Worm (Caenorhabditis elegans) whole organism, L3 larva: ENCODE measurements around the gene dct-15.

Experiments used
- R02D3.7 ChIP-seq: fragments of 150-350 bp; optimal IDR thresholded peaks from 2 replicates; lab custom pipeline; 2014; ENCODE audit warnings: missing biosample characterization, missing genetic modification characterization
- ZK546.5 ChIP-seq: sonication (generic microtip); optimal IDR thresholded peaks from 2 replicates; lab custom pipeline; 2017; ENCODE audit warnings: missing biosample characterization, missing genetic modification characterization
- aly-2 ChIP-seq: fragments of 150-350 bp; optimal IDR thresholded peaks from 2 replicates; lab custom pipeline; 2014; ENCODE audit warnings: missing biosample characterization, missing genetic modification characterization
- ama-1 ChIP-seq: fragments of 150-350 bp; optimal IDR thresholded peaks from 2 replicates; lab custom pipeline; 2018
- ceh-16 ChIP-seq: sonication (generic microtip); optimal IDR thresholded peaks from 2 replicates; lab custom pipeline; 2017; ENCODE audit warnings: missing biosample characterization, missing genetic modification characterization
- ceh-82 ChIP-seq: fragments of 150-350 bp; optimal IDR thresholded peaks from 2 replicates; lab custom pipeline; 2014; ENCODE audit warnings: missing biosample characterization, missing genetic modification characterization
- ceh-9 ChIP-seq: sonication (generic microtip); optimal IDR thresholded peaks from 2 replicates; lab custom pipeline; 2018; ENCODE audit warnings: missing biosample characterization, missing genetic modification characterization
- daf-12 ChIP-seq: fragments of 150-350 bp; optimal IDR thresholded peaks from 2 replicates; lab custom pipeline; 2014; ENCODE audit warnings: missing biosample characterization, missing genetic modification reagents, missing genetic modification characterization
- egl-27 ChIP-seq: sonication (generic microtip); optimal IDR thresholded peaks from 4 replicates; lab custom pipeline; 2017; ENCODE audit warnings: missing biosample characterization, missing genetic modification reagents, missing genetic modification characterization
- egl-5 ChIP-seq: fragments of 150-350 bp; optimal IDR thresholded peaks from 2 replicates; lab custom pipeline; 2017; ENCODE audit warnings: missing biosample characterization, missing genetic modification reagents, missing genetic modification characterization, inconsistent platforms
- elt-1 ChIP-seq: fragments of 150-350 bp; optimal IDR thresholded peaks from 2 replicates; lab custom pipeline; 2014; ENCODE audit warnings: missing biosample characterization, missing genetic modification characterization
- elt-2 ChIP-seq: sonication (generic microtip); optimal IDR thresholded peaks from 2 replicates; lab custom pipeline; 2016; ENCODE audit warnings: missing genetic modification reagents, mild to moderate bottlenecking, missing genetic modification characterization, missing compliant biosample characterization
- elt-3 ChIP-seq, 3 experiments: fragments of 150-350 bp in 1 of 3; sonication (generic microtip) in 2 of 3; optimal IDR thresholded peaks; 2 replicates in 2 of 3; 4 replicates in 1 of 3; lab custom pipeline; 2014 to 2017; ENCODE audit warnings: missing biosample characterization in 3 of 3, missing genetic modification characterization in 3 of 3
- eor-1 ChIP-seq, 2 experiments: fragments of 150-350 bp; optimal IDR thresholded peaks; 2 replicates each; lab custom pipeline; 2014 to 2018; ENCODE audit warnings: missing biosample characterization in 2 of 2, missing genetic modification characterization in 2 of 2
- fkh-10 ChIP-seq: sonication (generic microtip); optimal IDR thresholded peaks from 2 replicates; lab custom pipeline; 2017; ENCODE audit warnings: missing biosample characterization, missing genetic modification reagents, missing genetic modification characterization
- lin-15B ChIP-seq: fragments of 150-350 bp; optimal IDR thresholded peaks from 2 replicates; lab custom pipeline; 2014; ENCODE audit warnings: missing biosample characterization, missing genetic modification characterization
- mml-1 ChIP-seq: fragments of 150-350 bp; sonication (generic microtip); optimal IDR thresholded peaks from 3 replicates; lab custom pipeline; 2014; ENCODE audit warnings: missing biosample characterization, missing genetic modification characterization
- nfya-1 ChIP-seq: sonication (generic microtip); optimal IDR thresholded peaks from 2 replicates; lab custom pipeline; 2017; ENCODE audit warnings: missing genetic modification characterization, mild to moderate bottlenecking, missing compliant biosample characterization, antibody characterized with exemption, moderate library complexity; ENCODE audit not compliant: insufficient read depth
- nhr-11 ChIP-seq: fragments of 150-350 bp; optimal IDR thresholded peaks from 2 replicates; lab custom pipeline; 2014; ENCODE audit warnings: missing biosample characterization, missing genetic modification characterization
- nhr-12 ChIP-seq: fragments of 150-350 bp; optimal IDR thresholded peaks from 2 replicates; lab custom pipeline; 2014; ENCODE audit warnings: missing biosample characterization, missing genetic modification characterization
- nhr-23 ChIP-seq: fragments of 150-350 bp; optimal IDR thresholded peaks from 2 replicates; lab custom pipeline; 2014; ENCODE audit warnings: missing biosample characterization, missing genetic modification reagents, missing genetic modification characterization
- nhr-25 ChIP-seq: sonication (generic microtip); optimal IDR thresholded peaks from 2 replicates; lab custom pipeline; 2017; ENCODE audit warnings: missing biosample characterization, missing genetic modification characterization
- nhr-28 ChIP-seq: fragments of 150-350 bp; optimal IDR thresholded peaks from 2 replicates; lab custom pipeline; 2014; ENCODE audit warnings: missing biosample characterization, missing genetic modification characterization
- nhr-43 ChIP-seq: sonication (generic microtip); optimal IDR thresholded peaks from 2 replicates; lab custom pipeline; 2016; ENCODE audit warnings: mild to moderate bottlenecking, missing genetic modification characterization, missing compliant biosample characterization; ENCODE audit not compliant: poor library complexity, severe bottlenecking
- nhr-67 ChIP-seq: fragments of 150-350 bp; optimal IDR thresholded peaks from 2 replicates; lab custom pipeline; 2014; ENCODE audit warnings: missing biosample characterization, missing genetic modification characterization
- nhr-76 ChIP-seq: fragments of 150-350 bp; sonication (generic microtip); optimal IDR thresholded peaks from 5 replicates; lab custom pipeline; 2014; ENCODE audit warnings: missing biosample characterization, missing genetic modification characterization
- nhr-77 ChIP-seq: fragments of 150-350 bp; optimal IDR thresholded peaks from 2 replicates; lab custom pipeline; 2014; ENCODE audit warnings: missing biosample characterization, missing genetic modification characterization
- pha-4 ChIP-seq: fragments of 150-350 bp; optimal IDR thresholded peaks from 2 replicates; lab custom pipeline; 2014; ENCODE audit warnings: missing biosample characterization, missing genetic modification reagents, missing genetic modification characterization
- pqm-1 ChIP-seq: fragments of 150-350 bp; optimal IDR thresholded peaks from 2 replicates; lab custom pipeline; 2017; ENCODE audit warnings: missing biosample characterization, missing genetic modification characterization, inconsistent platforms
- sea-2 ChIP-seq: fragments of 150-350 bp; sonication (generic microtip); optimal IDR thresholded peaks from 4 replicates; lab custom pipeline; 2014; ENCODE audit warnings: missing biosample characterization, missing genetic modification reagents, missing genetic modification characterization
- snpc-4 ChIP-seq: fragments of 150-350 bp; optimal IDR thresholded peaks from 2 replicates; lab custom pipeline; 2014; ENCODE audit warnings: missing biosample characterization, missing genetic modification characterization
- tbx-2 ChIP-seq: sonication (generic microtip); optimal IDR thresholded peaks from 2 replicates; lab custom pipeline; 2016; ENCODE audit warnings: mild to moderate bottlenecking, missing genetic modification characterization, missing compliant biosample characterization
- unc-62 ChIP-seq: fragments of 150-350 bp; sonication (generic microtip); optimal IDR thresholded peaks from 4 replicates; lab custom pipeline; 2014; ENCODE audit warnings: missing biosample characterization, missing genetic modification reagents, missing genetic modification characterization
- ztf-11 ChIP-seq: fragments of 150-350 bp; optimal IDR thresholded peaks from 2 replicates; lab custom pipeline; 2014; ENCODE audit warnings: missing biosample characterization, missing genetic modification characterization
- ztf-4 ChIP-seq: fragments of 150-350 bp; optimal IDR thresholded peaks from 2 replicates; lab custom pipeline; 2014; ENCODE audit warnings: missing biosample characterization, missing genetic modification characterization

Gene dct-15

ce11 chrIV:9852818-9853466 is 42.4 kb upstream of the dct-15 start:
- TF ChIP-seq aly-2 (no peak), R02D3.7 (tag; lab: Kevin White, UChicago) (no peak)

ce11 chrIV:9852250-9852649 is 41.7 kb upstream of the dct-15 start, which contains the start of gene ssq-1:
TSS of gene ssq-1 (plus strand) at chrIV:9852550.
- TF ChIP-seq egl-5: no peak
- no peak for TF ChIP-seq pqm-1 (tag; lab: Kevin White, UChicago)
- no peak for TF ChIP-seq snpc-4 (tag; lab: Kevin White, UChicago)
- no peak for TF ChIP-seq R02D3.7 (tag; lab: Kevin White, UChicago)
- TF ChIP-seq ztf-11 (tag; lab: Kevin White, UChicago): no peak
- no peak for TF ChIP-seq nhr-76
- TF ChIP-seq egl-27 (tag; lab: Kevin White, UChicago): no peak
- TF ChIP-seq aly-2: no peak
- TF ChIP-seq ama-1: no peak
- no peak for TF ChIP-seq pha-4 (tag; lab: Kevin White, UChicago)
- TF ChIP-seq, all 47 proteins: peak for 0

DNA sequence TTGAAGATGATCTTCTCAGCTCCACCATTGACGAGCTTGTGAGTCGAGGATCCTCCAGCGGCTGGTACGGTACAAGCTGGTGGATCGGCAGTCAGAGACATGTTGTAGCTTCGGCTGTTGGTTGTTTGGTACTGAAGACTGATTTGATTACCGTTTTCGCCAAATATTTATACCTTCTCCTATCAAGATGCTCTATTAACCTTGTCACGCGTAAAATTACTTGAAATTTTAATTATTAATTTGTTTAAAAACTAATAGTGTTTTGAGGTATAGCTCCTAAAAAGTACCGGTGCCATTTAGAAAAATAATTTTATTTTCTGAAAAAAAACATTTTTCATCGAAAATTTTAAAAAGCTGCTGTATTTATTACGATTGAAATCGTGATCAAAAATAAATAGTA is 40.4 kb upstream of the dct-15 start, which contains the start of gene ssp-10:
TSS of gene ssp-10 (minus strand) at position 101 of the 400 bp plus-strand sequence.
- TF ChIP-seq nhr-23 (tag; lab: Kevin White, UChicago): no peak
- no peak for TF ChIP-seq ceh-16
- TF ChIP-seq elt-1 (tag; lab: Kevin White, UChicago): no peak
- no peak for TF ChIP-seq pha-4 (tag; lab: Kevin White, UChicago)
- no peak for TF ChIP-seq elt-3 (tag; optimal IDR thresholded peaks at IDR 0.05; lab: Kevin White, UChicago)
- no peak for TF ChIP-seq nhr-43 (tag; lab: Kevin White, UChicago)
- no peak for TF ChIP-seq nhr-76
- no peak for TF ChIP-seq nhr-28 (tag; lab: Kevin White, UChicago)
- no peak for TF ChIP-seq ama-1
- TF ChIP-seq ceh-82 (tag; lab: Kevin White, UChicago): no peak
- no peak for TF ChIP-seq tbx-2 (tag; lab: Kevin White, UChicago)
- TF ChIP-seq nhr-12: no peak
- TF ChIP-seq elt-2 (tag; lab: Kevin White, UChicago): no peak
- no peak for TF ChIP-seq sea-2
- TF ChIP-seq eor-1 (tag; optimal IDR thresholded peaks at IDR 0.05; lab: Kevin White, UChicago): no peak
- TF ChIP-seq lin-15B (tag; lab: Kevin White, UChicago): no peak
- TF ChIP-seq ztf-4 (tag; lab: Kevin White, UChicago): no peak
- TF ChIP-seq pqm-1 (tag; lab: Kevin White, UChicago): no peak
- no peak for TF ChIP-seq nhr-25 (tag; lab: Kevin White, UChicago)
- TF ChIP-seq nhr-11 (tag; lab: Kevin White, UChicago): no peak

DNA sequence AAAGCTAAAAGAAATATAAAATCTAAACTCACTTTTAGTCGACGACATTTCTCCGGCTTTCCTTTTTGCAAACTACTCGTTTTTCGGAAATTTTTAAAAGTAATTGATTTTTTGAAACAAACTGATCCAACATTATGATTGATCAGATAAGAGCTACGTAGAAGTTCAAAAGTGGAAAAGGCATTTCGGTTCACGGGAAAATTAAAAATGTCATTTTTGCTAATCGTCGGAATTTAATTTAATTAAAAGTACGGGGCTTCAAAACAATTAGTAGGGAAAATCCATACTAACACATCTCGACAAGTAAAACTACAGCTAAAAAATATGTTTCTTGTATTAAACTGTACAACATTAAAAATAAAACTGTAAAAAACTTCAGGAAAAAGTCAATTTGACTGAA is 39.1 kb upstream of the dct-15 start, which contains the start of gene K07F5.8:
TSS of gene K07F5.8 (minus strand) at position 101 of the 400 bp plus-strand sequence.
- no peak for TF ChIP-seq lin-15B (tag; lab: Kevin White, UChicago)
- no peak for TF ChIP-seq ceh-9 (tag; lab: Kevin White, UChicago)
- TF ChIP-seq ZK546.5 (tag; lab: Kevin White, UChicago): no peak

ce11 chrIV:9848075-9848474 is 37.5 kb upstream of the dct-15 start, which contains the start of gene K07F5.7:
TSS of gene K07F5.7 (minus strand) at chrIV:9848175.
- TF ChIP-seq R02D3.7 (tag; lab: Kevin White, UChicago): no peak
- no peak for TF ChIP-seq aly-2

- TF ChIP-seq egl-5: no peak
- no peak for TF ChIP-seq nhr-77 (tag; lab: Kevin White, UChicago)
- no peak for TF ChIP-seq nhr-25 (tag; lab: Kevin White, UChicago)
These were observed 36.0 kb upstream of the dct-15 start, which contains the start of gene K07F5.6 for ce11 chrIV:9846574-9846973. TSS of gene K07F5.6 (minus strand) at chrIV:9846674.

DNA sequence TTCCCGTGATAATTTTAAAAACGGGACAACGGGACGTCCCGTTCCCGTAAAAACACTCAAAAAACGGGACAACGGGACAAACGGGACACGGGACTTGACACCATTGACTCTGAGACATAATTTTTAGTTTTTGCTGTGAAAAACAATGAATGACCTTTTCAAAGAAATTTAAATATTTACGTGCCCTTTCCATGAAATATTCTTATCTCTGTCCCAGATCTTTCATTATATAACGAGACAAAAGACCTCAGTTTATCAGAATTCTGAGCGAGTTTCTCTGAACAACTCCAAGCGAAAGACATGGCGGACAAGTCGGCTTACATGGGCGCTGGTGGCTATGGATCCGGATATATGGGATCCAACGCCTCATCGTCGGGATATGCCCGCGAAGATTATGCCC is 33.2 kb upstream of the dct-15 start, which contains the start of gene nspd-2:
TSS of gene nspd-2 (plus strand) at position 301 of the 400 bp plus-strand sequence.
- TF ChIP-seq nhr-43 (tag; lab: Kevin White, UChicago) (no peak), fkh-10 (no peak), nhr-23 (tag; lab: Kevin White, UChicago) (no peak), nhr-67 (tag; lab: Kevin White, UChicago) (no peak), tbx-2 (tag; lab: Kevin White, UChicago) (no peak), egl-27 (tag; lab: Kevin White, UChicago) (no peak), eor-1 (tag; optimal IDR thresholded peaks at IDR 0.05; lab: Kevin White, UChicago) (no peak), pqm-1 (tag; lab: Kevin White, UChicago) (no peak), nfya-1 (tag; lab: Kevin White, UChicago) (no peak), nhr-28 (tag; lab: Kevin White, UChicago) (no peak), daf-12 (no peak), ztf-4 (tag; lab: Kevin White, UChicago) (no peak), unc-62 (GFP tag; lab: Kevin White, UChicago) (no peak), nhr-12 (no peak), ZK546.5 (tag; lab: Kevin White, UChicago) (no peak), mml-1 (tag; lab: Kevin White, UChicago) (no peak), nhr-77 (tag; lab: Kevin White, UChicago) (no peak), sea-2 (no peak)
